Worm (Caenorhabditis elegans) whole organism, L2 larva: Measurements from ENCODE around the gene T24H7.9.

Source experiments
- C34F6.9 ChIP-seq: fragments of 150-350 bp; optimal IDR thresholded peaks from 2 replicates; lab custom pipeline; 2014; ENCODE audit warnings: missing biosample characterization, missing genetic modification characterization
- F13H6.1 ChIP-seq: sonication (generic microtip); optimal IDR thresholded peaks from 2 replicates; lab custom pipeline; 2016; ENCODE audit warnings: missing genetic modification characterization, missing compliant biosample characterization
- R02D3.7 ChIP-seq: fragments of 150-350 bp; optimal IDR thresholded peaks from 2 replicates; lab custom pipeline; 2014; ENCODE audit warnings: missing biosample characterization, missing genetic modification characterization
- Y55F3AM.14 ChIP-seq: fragments of 200-800 bp; sonication (Bioruptor generic); optimal IDR thresholded peaks from 2 replicates; lab custom pipeline; 2018; ENCODE audit warnings: mild to moderate bottlenecking, missing genetic modification characterization, missing compliant biosample characterization
- ZK546.5 ChIP-seq: sonication (generic microtip); optimal IDR thresholded peaks from 2 replicates; lab custom pipeline; 2017; ENCODE audit warnings: missing biosample characterization, missing genetic modification characterization
- aly-2 ChIP-seq: fragments of 150-350 bp; optimal IDR thresholded peaks from 2 replicates; lab custom pipeline; 2014; ENCODE audit warnings: missing biosample characterization, missing genetic modification characterization
- blmp-1 ChIP-seq: sonication (generic microtip); optimal IDR thresholded peaks from 2 replicates; lab custom pipeline; 2017; ENCODE audit warnings: missing genetic modification characterization, mild to moderate bottlenecking, missing compliant biosample characterization, antibody characterized with exemption, moderate library complexity; ENCODE audit not compliant: insufficient read depth
- ceh-82 ChIP-seq: fragments of 150-350 bp; optimal IDR thresholded peaks from 2 replicates; lab custom pipeline; 2014; ENCODE audit warnings: missing biosample characterization, missing genetic modification characterization
- crh-2 ChIP-seq: sonication (generic microtip); optimal IDR thresholded peaks from 2 replicates; lab custom pipeline; 2017; ENCODE audit warnings: missing biosample characterization, missing genetic modification characterization
- dmd-4 ChIP-seq: sonication (generic microtip); optimal IDR thresholded peaks from 2 replicates; lab custom pipeline; 2017; ENCODE audit warnings: missing biosample characterization, missing genetic modification characterization
- egl-27 ChIP-seq: sonication (generic microtip); optimal IDR thresholded peaks from 3 replicates; lab custom pipeline; 2017; ENCODE audit warnings: missing biosample characterization, missing genetic modification reagents, missing genetic modification characterization
- elt-1 ChIP-seq: fragments of 150-350 bp; optimal IDR thresholded peaks from 2 replicates; lab custom pipeline; 2014; ENCODE audit warnings: missing biosample characterization, missing genetic modification characterization
- gmeb-1 ChIP-seq: fragments of 150-350 bp; optimal IDR thresholded peaks from 2 replicates; lab custom pipeline; 2014; ENCODE audit warnings: missing biosample characterization, missing genetic modification characterization
- lin-39 ChIP-seq: fragments of 150-350 bp; optimal IDR thresholded peaks from 2 replicates; lab custom pipeline; 2014; ENCODE audit warnings: missing biosample characterization, missing genetic modification reagents, missing genetic modification characterization
- lsy-2 ChIP-seq, 2 experiments: fragments of 150-350 bp in 1 of 2; sonication (generic microtip) in 1 of 2; optimal IDR thresholded peaks; 2 replicates each; lab custom pipeline; 2014 to 2017; ENCODE audit warnings: missing biosample characterization in 2 of 2, missing genetic modification characterization in 2 of 2
- mab-5 ChIP-seq: fragments of 150-350 bp; optimal IDR thresholded peaks from 2 replicates; lab custom pipeline; 2014; ENCODE audit warnings: missing biosample characterization, missing genetic modification characterization
- mbf-1 ChIP-seq: sonication (generic microtip); optimal IDR thresholded peaks from 2 replicates; lab custom pipeline; 2017; ENCODE audit warnings: missing biosample characterization, missing genetic modification characterization
- mdl-1 ChIP-seq, 2 experiments: fragments of 150-350 bp in 1 of 2; sonication (generic microtip) in 1 of 2; optimal IDR thresholded peaks; 2 replicates each; lab custom pipeline; 2017; ENCODE audit warnings: missing biosample characterization in 2 of 2, missing genetic modification characterization in 2 of 2
- nhr-10 ChIP-seq: sonication (generic microtip); optimal IDR thresholded peaks from 2 replicates; lab custom pipeline; 2017; ENCODE audit warnings: missing biosample characterization, missing genetic modification characterization
- nhr-11 ChIP-seq: fragments of 150-350 bp; optimal IDR thresholded peaks from 2 replicates; lab custom pipeline; 2014; ENCODE audit warnings: missing biosample characterization, missing genetic modification characterization
- nhr-129 ChIP-seq: fragments of 150-350 bp; optimal IDR thresholded peaks from 2 replicates; lab custom pipeline; 2014; ENCODE audit warnings: missing biosample characterization, missing genetic modification characterization
- nhr-21 ChIP-seq: fragments of 150-350 bp; optimal IDR thresholded peaks from 2 replicates; lab custom pipeline; 2014; ENCODE audit warnings: missing biosample characterization, missing genetic modification characterization
- nhr-23 ChIP-seq: fragments of 150-350 bp; optimal IDR thresholded peaks from 2 replicates; lab custom pipeline; 2014; ENCODE audit warnings: missing biosample characterization, missing genetic modification reagents, missing genetic modification characterization
- nhr-25 ChIP-seq: fragments of 150-350 bp; sonication (generic microtip); optimal IDR thresholded peaks from 3 replicates; lab custom pipeline; 2014; ENCODE audit warnings: missing biosample characterization, missing genetic modification characterization
- nhr-6 ChIP-seq: fragments of 150-350 bp; optimal IDR thresholded peaks from 2 replicates; lab custom pipeline; 2014; ENCODE audit warnings: missing biosample characterization, missing genetic modification characterization
- nhr-77 ChIP-seq: fragments of 150-350 bp; optimal IDR thresholded peaks from 2 replicates; lab custom pipeline; 2014; ENCODE audit warnings: missing biosample characterization, missing genetic modification characterization
- peb-1 ChIP-seq: fragments of 150-350 bp; optimal IDR thresholded peaks from 2 replicates; lab custom pipeline; 2014; ENCODE audit warnings: missing biosample characterization, missing genetic modification characterization
- sem-4 ChIP-seq: fragments of 150-350 bp; optimal IDR thresholded peaks from 2 replicates; lab custom pipeline; 2014; ENCODE audit warnings: missing biosample characterization, missing genetic modification reagents, missing genetic modification characterization
- sma-3 ChIP-seq: sonication (generic microtip); optimal IDR thresholded peaks from 2 replicates; lab custom pipeline; 2016; ENCODE audit warnings: missing genetic modification reagents, missing genetic modification characterization, missing compliant biosample characterization
- snpc-4 ChIP-seq: fragments of 150-350 bp; optimal IDR thresholded peaks from 2 replicates; lab custom pipeline; 2014; ENCODE audit warnings: missing biosample characterization, missing genetic modification characterization
- unc-39 ChIP-seq: fragments of 150-350 bp; optimal IDR thresholded peaks from 2 replicates; lab custom pipeline; 2014; ENCODE audit warnings: missing biosample characterization, missing genetic modification characterization
- unc-55 ChIP-seq: fragments of 150-350 bp; sonication (generic microtip); optimal IDR thresholded peaks from 3 replicates; lab custom pipeline; 2014; ENCODE audit warnings: missing biosample characterization, missing genetic modification reagents, missing genetic modification characterization
- unc-62 ChIP-seq: fragments of 150-350 bp; optimal IDR thresholded peaks from 2 replicates; lab custom pipeline; 2014; ENCODE audit warnings: missing biosample characterization, missing genetic modification reagents, missing genetic modification characterization
- zag-1 ChIP-seq: fragments of 150-350 bp; optimal IDR thresholded peaks from 2 replicates; lab custom pipeline; 2014; ENCODE audit warnings: missing biosample characterization, missing genetic modification characterization
- ztf-1 ChIP-seq: fragments of 200-800 bp; sonication (Bioruptor generic); conservative IDR thresholded peaks from 2 replicates; pipeline ENCODE4 v1.3.6; 2022; ENCODE audit warnings: missing genetic modification characterization, missing compliant biosample characterization
- ztf-11 ChIP-seq: sonication (generic microtip); optimal IDR thresholded peaks from 2 replicates; lab custom pipeline; 2017; ENCODE audit warnings: missing biosample characterization, missing genetic modification characterization
- ztf-4 ChIP-seq: fragments of 150-350 bp; optimal IDR thresholded peaks from 2 replicates; lab custom pipeline; 2014; ENCODE audit warnings: missing biosample characterization, missing genetic modification characterization

T24H7.9 gene

DNA sequence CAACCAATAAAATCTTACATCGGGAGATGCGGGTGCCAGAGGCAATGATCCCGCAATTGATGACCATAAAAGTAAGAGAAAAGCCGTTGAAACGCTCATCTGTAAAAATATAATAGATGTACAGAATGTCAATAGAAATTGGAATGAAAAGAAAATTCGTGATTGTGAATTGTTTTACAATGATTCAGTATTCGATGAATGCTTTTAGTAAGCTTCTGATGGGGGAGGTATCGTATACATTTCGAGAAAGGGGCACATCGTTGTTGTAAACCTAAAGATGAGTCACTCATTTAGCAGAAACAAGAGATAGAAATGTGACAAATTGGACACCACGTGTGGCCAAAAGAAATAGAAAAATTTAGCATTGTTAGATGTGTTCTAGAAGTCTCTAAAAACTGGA, 12.7 kb downstream of the T24H7.9 start, which contains the start of gene C30B5.6:
Gene C30B5.6, minus strand, starts transcription at position 101 of the 400 bp plus-strand sequence.
- TF ChIP-seq ztf-4 (tag; lab: Kevin White, UChicago) (no peak), mbf-1 (tag; lab: Kevin White, UChicago) (no peak), ZK546.5 (tag; lab: Kevin White, UChicago) (no peak), lin-39 (no peak), nhr-25 (tag; lab: Kevin White, UChicago) (no peak), Y55F3AM.14 (no peak), ceh-82 (tag; lab: Kevin White, UChicago) (no peak), dmd-4 (tag; lab: Kevin White, UChicago) (no peak), nhr-10 (tag; lab: Kevin White, UChicago) (no peak), nhr-21 (no peak), zag-1 (tag; lab: Kevin White, UChicago) (no peak), elt-1 (tag; lab: Kevin White, UChicago) (no peak), nhr-6 (tag; lab: Kevin White, UChicago) (no peak), C34F6.9 (tag; lab: Kevin White, UChicago) (no peak), mab-5 (no peak)

DNA sequence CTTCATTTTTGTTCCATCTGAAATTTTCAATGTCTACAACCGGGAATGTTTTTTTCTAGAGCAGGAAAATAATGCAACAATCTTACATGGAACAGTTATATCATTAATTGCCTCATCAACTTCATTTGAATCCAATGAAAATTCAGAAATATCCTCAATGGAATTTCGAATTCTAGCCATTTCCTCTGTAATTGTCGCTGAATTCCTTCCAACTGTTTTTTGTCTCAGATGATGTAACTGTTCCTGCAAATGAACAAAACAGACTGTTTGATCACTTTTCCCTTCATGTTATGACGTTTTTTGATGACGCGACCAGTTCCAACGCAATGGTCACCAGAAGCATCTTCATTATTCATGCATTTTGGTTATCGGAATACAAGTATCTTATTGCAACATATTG, 13.8 kb downstream of the T24H7.9 start:
- TF ChIP-seq zag-1 (tag; lab: Kevin White, UChicago) (no peak), sma-3 (GFP tag; lab: Kevin White, UChicago) (no peak), blmp-1 (tag; lab: Kevin White, UChicago) (no peak), nhr-129 (no peak), unc-62 (GFP tag; lab: Kevin White, UChicago) (no peak), nhr-23 (no peak), Y55F3AM.14 (no peak), nhr-10 (tag; lab: Kevin White, UChicago) (no peak)

DNA sequence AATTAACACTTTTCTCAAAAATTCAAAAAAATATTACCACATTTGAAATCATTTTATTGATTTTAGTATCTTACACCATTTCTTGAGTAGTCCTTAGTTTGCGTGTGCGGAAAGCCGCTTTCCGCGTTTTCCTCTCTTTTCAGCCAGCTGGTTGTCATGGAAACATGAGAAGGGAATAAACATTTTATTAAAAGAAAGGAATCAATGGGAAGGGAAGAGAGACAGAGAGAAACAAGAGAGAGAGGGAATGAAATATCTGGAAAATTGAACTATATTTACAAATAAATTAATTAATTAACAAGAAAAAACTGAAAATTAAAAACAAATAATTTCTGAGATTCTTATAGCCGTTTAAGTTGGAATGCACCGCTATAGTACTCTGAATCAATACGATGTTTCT, 16.0 kb downstream of the T24H7.9 start, which contains the start of gene mks-2:
Gene mks-2, minus strand, starts transcription at position 101 of the 400 bp plus-strand sequence.
- TF ChIP-seq lsy-2 (tag; optimal IDR thresholded peaks at IDR 0.05; lab: Kevin White, UChicago): no peak

DNA sequence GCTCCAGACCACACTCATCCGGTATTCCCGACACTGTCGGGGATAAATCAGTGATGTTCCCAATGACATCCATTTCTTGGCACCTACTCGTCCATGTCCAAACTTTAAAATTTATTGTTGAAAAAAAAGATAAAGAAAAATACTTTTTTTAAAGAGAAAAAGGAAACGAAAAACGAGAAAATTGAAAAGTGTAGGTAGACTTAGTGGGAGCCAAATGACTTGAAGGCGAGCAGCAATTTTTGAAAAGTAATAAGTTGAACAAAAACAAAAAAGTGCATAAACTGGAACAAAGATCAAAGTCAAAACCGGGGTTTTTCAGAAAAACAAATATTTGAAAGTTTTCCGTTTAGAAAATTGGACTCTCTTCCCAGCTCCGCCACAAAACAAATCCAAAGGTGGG, 27.2 kb downstream of the T24H7.9 start, which contains the start of gene daf-37:
Gene daf-37, minus strand, starts transcription at position 101 of the 400 bp plus-strand sequence.
- TF ChIP-seq ztf-1 (GFP tag; lab: Robert Waterston, UW) (no peak), Y55F3AM.14 (no peak)
- TF ChIP-seq, all 48 proteins: peak for 0

DNA sequence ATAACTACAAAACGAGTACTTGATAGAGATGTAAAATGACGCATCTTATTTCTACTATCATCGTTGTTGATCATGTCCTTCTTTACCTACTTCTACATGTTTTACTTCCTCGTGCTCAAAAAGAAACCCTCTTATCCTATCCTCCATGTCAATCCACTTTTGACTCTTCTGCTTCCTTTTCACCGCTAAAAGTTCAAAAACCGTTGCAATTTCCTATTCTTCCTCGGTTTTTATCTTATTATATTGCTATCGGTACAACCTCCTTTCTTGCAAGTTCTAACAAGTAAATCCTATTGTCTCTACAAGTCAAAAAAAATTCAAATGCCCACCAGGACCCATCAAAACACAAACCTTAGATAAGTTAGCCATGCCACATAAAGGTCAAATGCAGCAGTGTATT, 28.1 kb downstream of the T24H7.9 start:
- TF ChIP-seq nhr-77 (tag; lab: Kevin White, UChicago) (no peak), R02D3.7 (no peak), ceh-82 (tag; lab: Kevin White, UChicago) (no peak), unc-55 (GFP tag; lab: Kevin White, UChicago) (no peak), peb-1 (no peak), unc-39 (no peak), ztf-4 (tag; lab: Kevin White, UChicago) (no peak), snpc-4 (tag; lab: Kevin White, UChicago) (no peak), nhr-11 (tag; lab: Kevin White, UChicago) (no peak), mdl-1 (tag; optimal IDR thresholded peaks at IDR 0.05; lab: Kevin White, UChicago) (no peak), gmeb-1 (tag; lab: Kevin White, UChicago) (no peak), aly-2 (no peak), Y55F3AM.14 (no peak), unc-62 (GFP tag; lab: Kevin White, UChicago) (no peak), egl-27 (no peak), crh-2 (tag; lab: Kevin White, UChicago) (no peak), ztf-11 (tag; lab: Kevin White, UChicago) (no peak), nhr-21 (no peak)

DNA sequence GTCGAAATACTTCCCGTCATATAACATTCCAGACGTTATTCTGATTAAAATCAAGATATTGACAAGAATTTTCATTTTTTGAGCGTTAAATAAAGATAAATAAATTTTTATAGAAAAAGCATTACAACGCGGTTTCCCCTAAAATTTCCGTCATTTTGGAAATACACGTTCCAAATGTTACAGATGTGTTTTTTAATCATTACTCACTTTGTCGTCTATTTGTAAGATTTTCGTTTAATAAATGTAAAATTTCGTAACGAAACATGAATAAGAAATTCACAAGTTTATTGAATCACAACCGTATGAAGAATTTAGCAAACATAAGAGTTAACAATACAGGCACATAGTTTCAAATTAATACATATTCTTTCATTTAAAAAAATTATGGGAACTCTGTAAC, 32.4 kb downstream of the T24H7.9 start, which contains the start of gene C30B5.17:
Gene C30B5.17, minus strand, starts transcription at position 101 of the 400 bp plus-strand sequence.
- no peak for TF ChIP-seq ztf-1 (GFP tag; lab: Robert Waterston, UW)
- TF ChIP-seq F13H6.1 (tag; lab: Kevin White, UChicago): no peak
- TF ChIP-seq sem-4 (tag; lab: Kevin White, UChicago): no peak
